Worm (Caenorhabditis elegans): ENCODE results near the gene ZK1127.5.
A peak's percentile ranks its signal among the peaks of the same experiment; 100 is the strongest.
"Not testable (repeated sequence)": the region's sequence is repeated elsewhere in the genome, so short reads cannot be mapped to it uniquely, and the experiment has no call there.

Gene ZK1127.5

DNA sequence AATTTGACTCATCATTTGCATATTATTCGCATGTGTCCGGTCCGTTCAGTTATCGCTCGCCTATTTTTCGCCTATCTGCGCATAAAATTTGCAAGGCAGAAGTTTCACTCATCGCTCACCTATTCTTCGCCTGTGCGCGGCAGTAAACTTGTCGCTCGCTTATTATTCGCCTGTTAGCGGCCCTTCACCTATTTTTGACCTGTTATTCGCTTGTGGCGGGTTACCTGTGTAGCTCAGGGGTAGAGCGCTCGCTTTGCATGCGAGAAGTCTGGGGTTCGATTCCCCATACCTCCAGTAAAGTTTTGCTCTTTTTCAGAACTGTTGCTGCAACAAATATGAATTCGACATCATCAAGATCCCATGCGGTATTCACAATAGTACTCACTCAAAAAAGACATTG lies 49.1 kb upstream of the ZK1127.5 start:
- TF ChIP-seq nhr-19 (GFP tag; conservative IDR thresholded peaks at IDR 0.05) = peak; percentile 31; the same call in 1 of the 2 replicates
- peak in 1 of 2 experiments; percentile 23 for TF ChIP-seq lin-35 (GFP tag; optimal IDR thresholded peaks at IDR 0.05)
- peak; percentile 13 for TF ChIP-seq nhr-71 (tag; optimal IDR thresholded peaks at IDR 0.05)
- not testable (repeated sequence) for TF ChIP-seq efl-1 (optimal IDR thresholded peaks at IDR 0.05)
- peak in 1 of 2 experiments; percentile 64 for TF ChIP-seq efl-1 (GFP tag; optimal IDR thresholded peaks at IDR 0.05 in 1 of 2)

DNA sequence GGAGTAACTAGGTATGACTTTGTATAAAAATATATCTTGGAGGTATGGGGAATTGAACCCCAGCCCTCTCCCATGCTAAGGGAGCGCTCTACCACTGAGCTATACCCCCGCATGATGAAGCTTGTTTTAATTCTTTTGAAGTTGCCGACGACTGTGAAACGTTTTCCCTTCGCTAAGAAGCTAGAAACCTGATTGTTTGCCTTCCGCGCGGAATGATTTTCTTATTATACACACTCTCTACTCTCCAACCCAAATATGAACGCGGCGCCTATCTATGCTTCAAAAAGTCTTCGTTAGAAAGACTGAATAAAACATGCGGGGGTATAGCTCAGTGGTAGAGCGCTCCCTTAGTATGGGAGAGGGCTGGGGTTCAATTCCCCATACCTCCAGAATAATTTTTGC lies 47.5 kb upstream of the ZK1127.5 start:
- TF ChIP-seq dsc-1 (tag; optimal IDR thresholded peaks at IDR 0.05) (peak; percentile 0), nhr-47 (tag; optimal IDR thresholded peaks at IDR 0.05) (no peak)

DNA sequence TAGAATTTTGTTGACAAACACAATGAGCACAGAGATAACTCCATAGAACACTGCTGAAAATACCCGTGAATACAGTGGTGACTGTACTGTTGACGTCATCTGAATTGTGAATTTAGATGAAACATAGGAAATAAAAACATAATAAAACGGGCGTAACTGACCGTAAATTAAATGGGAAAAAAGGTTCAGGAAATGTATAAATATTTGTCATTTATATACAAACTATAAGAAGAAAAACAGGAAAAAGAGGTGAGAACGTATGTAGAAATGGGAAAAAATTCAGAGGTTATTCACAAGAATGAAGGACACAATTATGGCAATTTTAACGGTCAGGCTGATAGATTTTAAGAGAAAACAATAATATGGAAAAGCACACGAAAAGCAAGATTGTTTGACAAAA lies 37.9 kb upstream of the ZK1127.5 start, which contains the start of gene sqv-7:
sqv-7 (minus strand) TSS at position 101 of the 400 bp plus-strand sequence.
- TF ChIP-seq pqm-1 (tag; optimal IDR thresholded peaks at IDR 0.05) (no peak), nhr-12 (tag; optimal IDR thresholded peaks at IDR 0.05) (no peak)

DNA sequence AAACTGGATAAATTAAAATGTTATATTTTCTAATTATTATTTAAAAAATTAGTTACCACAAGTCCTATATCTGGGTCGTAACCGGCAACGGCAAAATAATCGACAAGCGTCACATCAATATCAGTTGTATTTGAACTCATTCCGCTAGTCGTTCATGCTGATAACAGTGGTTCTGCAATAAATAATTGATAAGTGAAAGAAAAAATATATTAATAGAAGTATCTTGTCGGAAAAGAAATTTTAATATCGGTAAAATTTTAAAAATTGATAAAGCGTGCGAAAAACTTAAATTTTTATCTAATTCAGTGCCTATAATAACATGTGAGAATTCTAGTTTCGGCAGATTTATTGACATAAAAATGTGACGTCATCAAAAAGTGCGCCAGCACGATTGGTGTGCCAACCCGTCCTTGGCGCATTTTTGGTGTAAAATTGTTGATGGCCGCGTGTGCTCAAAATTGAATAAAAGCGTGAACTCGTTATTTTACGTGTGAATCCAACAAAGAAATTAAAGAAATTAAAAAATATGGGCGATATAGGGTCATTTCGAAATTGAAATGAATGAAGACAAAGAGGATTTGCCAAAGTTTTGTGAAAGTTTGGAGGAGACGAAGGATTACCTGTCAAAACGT lies 28.0 kb upstream of the ZK1127.5 start, which contains the start of the genes lst-6 and lst-5:
lst-6 (minus strand) TSS at position 140 of the 632 bp plus-strand sequence.
lst-5 (plus strand) TSS at position 544 of the 632 bp plus-strand sequence.
- TF ChIP-seq fos-1 (tag; optimal IDR thresholded peaks at IDR 0.05) (no peak), mef-2 (tag; optimal IDR thresholded peaks at IDR 0.05) (no peak), snu-23 (GFP tag; optimal IDR thresholded peaks at IDR 0.05) (peak; percentile 76), ceh-88 (GFP tag; IDR thresholded peaks at IDR 0.05) (peak; percentile 62), zag-1 (tag; optimal IDR thresholded peaks at IDR 0.05) (no peak), hlh-17 (GFP tag; optimal IDR thresholded peaks at IDR 0.05; ENCODE audit: borderline replicate concordance) (no peak), pag-3 (tag; optimal IDR thresholded peaks at IDR 0.05; ENCODE audit: borderline replicate concordance, insufficient read depth) (no peak), lsy-2 (tag; optimal IDR thresholded peaks at IDR 0.05) (peak; percentile 80 to 85), nhr-71 (tag; optimal IDR thresholded peaks at IDR 0.05) (peak; percentile 84), isw-1 (GFP tag; IDR thresholded peaks at IDR 0.05) (peak; percentile 58), tlp-1 (tag; optimal IDR thresholded peaks at IDR 0.05) (no peak), unc-62 (GFP tag; optimal IDR thresholded peaks at IDR 0.05) (no peak), nhr-12 (tag; optimal IDR thresholded peaks at IDR 0.05) (no peak), fkh-8 (tag; optimal IDR thresholded peaks at IDR 0.05) (peak; percentile 74), aly-2 (tag; optimal IDR thresholded peaks at IDR 0.05) (no peak), hlh-4 (tag; optimal IDR thresholded peaks at IDR 0.05) (no peak), unc-130 (tag; optimal IDR thresholded peaks at IDR 0.05) (peak; percentile 33), lin-15B (tag; optimal IDR thresholded peaks at IDR 0.05) (peak; percentile 50), elt-3 (tag; optimal IDR thresholded peaks at IDR 0.05) (no peak), aha-1 (tag; optimal IDR thresholded peaks at IDR 0.05) (no peak), dsc-1 (tag; optimal IDR thresholded peaks at IDR 0.05) (peak; percentile 70), unc-98 (GFP tag; IDR thresholded peaks at IDR 0.05) (no peak), irx-1 (tag; optimal IDR thresholded peaks at IDR 0.05) (peak; percentile 47), ceh-63 (GFP tag; optimal IDR thresholded peaks at IDR 0.05) (no peak), zip-4 (GFP tag; optimal IDR thresholded peaks at IDR 0.05) (no peak), C16A3.4 (tag; optimal IDR thresholded peaks at IDR 0.05) (peak; percentile 69), ztf-11 (tag; optimal IDR thresholded peaks at IDR 0.05) (no peak), egl-13 (tag; optimal IDR thresholded peaks at IDR 0.05) (peak; percentile 56), snpc-4 (tag; optimal IDR thresholded peaks at IDR 0.05) (peak; percentile 56), efl-1 (optimal IDR thresholded peaks at IDR 0.05) (peak; percentile 61 to 73), efl-1 (GFP tag; optimal IDR thresholded peaks at IDR 0.05 in 1 of 2) (peak; percentile 67 to 97), alr-1 (tag; optimal IDR thresholded peaks at IDR 0.05; ENCODE audit: borderline replicate concordance) (no peak), elt-2 (tag; optimal IDR thresholded peaks at IDR 0.05) (peak; percentile 75), ceh-90 (tag; optimal IDR thresholded peaks at IDR 0.05) (no peak), Y116A8C.19 (tag; optimal IDR thresholded peaks at IDR 0.05; ENCODE audit: borderline replicate concordance) (no peak), sox-4 (tag; optimal IDR thresholded peaks at IDR 0.05) (no peak), C04F5.9 (tag; optimal IDR thresholded peaks at IDR 0.05) (peak; percentile 53), ces-1 (GFP tag; optimal IDR thresholded peaks at IDR 0.05) (no peak), sptf-1 (tag; optimal IDR thresholded peaks at IDR 0.05) (no peak), nhr-237 (tag; optimal IDR thresholded peaks at IDR 0.05) (no peak), skn-1 (tag; optimal IDR thresholded peaks at IDR 0.05) (peak; percentile 50), swsn-7 (tag; optimal IDR thresholded peaks at IDR 0.05) (peak; percentile 74)

All from whole organism, L1 larva.